Worm (Caenorhabditis elegans): ENCODE results near the gene ZC513.3.
A peak's percentile ranks its signal among the peaks of the same experiment; 100 is the strongest.

ZC513.3 gene

ce11 chrV:8019783-8020182 lies 27.0 kb upstream of the ZC513.3 start:
- peak; percentile 1 for TF ChIP-seq dve-1 (tag; optimal IDR thresholded peaks at IDR 0.05; ENCODE audit: insufficient read depth)
- no peak for TF ChIP-seq ama-1 (optimal IDR thresholded peaks at IDR 0.05)
- no peak for TF ChIP-seq daf-16 (GFP tag; optimal IDR thresholded peaks at IDR 0.05)
- peak; percentile 20 for TF ChIP-seq daf-16 (tag; optimal IDR thresholded peaks at IDR 0.05)
- TF ChIP-seq mdl-1 (tag; optimal IDR thresholded peaks at IDR 0.05), result no peak
- TF ChIP-seq skn-1 (tag; optimal IDR thresholded peaks at IDR 0.05), result no peak
- peak; percentile 32; the same call in 1 of the 2 replicates for TF ChIP-seq dmd-6 (GFP tag; IDR thresholded peaks at IDR 0.05)
- peak; percentile 45 for TF ChIP-seq nhr-28 (tag; optimal IDR thresholded peaks at IDR 0.05)

- TF ChIP-seq pqm-1 (tag; optimal IDR thresholded peaks at IDR 0.05) (peak; percentile 25), lin-29 (GFP tag; IDR thresholded peaks at IDR 0.05) (no peak), lsy-2 (tag; optimal IDR thresholded peaks at IDR 0.05) (no peak), fos-1 (tag; optimal IDR thresholded peaks at IDR 0.05) (no peak), daf-8 (GFP tag; IDR thresholded peaks at IDR 0.05) (no peak), T20F7.1 (GFP tag; optimal IDR thresholded peaks at IDR 0.05) (no peak), mxl-2 (GFP tag; conservative IDR thresholded peaks at IDR 0.05) (no peak), ceh-20 (GFP tag; IDR thresholded peaks at IDR 0.05) (no peak), aly-2 (tag; optimal IDR thresholded peaks at IDR 0.05) (no peak), lim-7 (GFP tag; IDR thresholded peaks at IDR 0.05) (no peak), zfp-2 (tag; optimal IDR thresholded peaks at IDR 0.05) (no peak), set-16 (GFP tag; IDR thresholded peaks at IDR 0.05) (no peak), mxl-3 (GFP tag; optimal IDR thresholded peaks at IDR 0.05) (no peak), dmd-8 (GFP tag; IDR thresholded peaks at IDR 0.05) (no peak), nhr-237 (tag; optimal IDR thresholded peaks at IDR 0.05) (no peak), daf-16 (GFP tag; optimal IDR thresholded peaks at IDR 0.05) (no peak), daf-16 (tag; optimal IDR thresholded peaks at IDR 0.05) (peak; percentile 59), nhr-102 (tag; optimal IDR thresholded peaks at IDR 0.05) (no peak), ctbp-1 (GFP tag; IDR thresholded peaks at IDR 0.05) (no peak), ceh-44 (GFP tag; IDR thresholded peaks at IDR 0.05) (no peak), nhr-6 (tag; optimal IDR thresholded peaks at IDR 0.05) (no peak), mdt-29 (GFP tag; IDR thresholded peaks at IDR 0.05) (no peak), egl-43 (GFP tag; IDR thresholded peaks at IDR 0.05) (no peak), spr-1 (tag; optimal IDR thresholded peaks at IDR 0.05) (no peak), nhr-28 (tag; optimal IDR thresholded peaks at IDR 0.05) (peak; percentile 14), tra-1 (GFP tag; IDR thresholded peaks at IDR 0.05) (no peak), ceh-82 (tag; optimal IDR thresholded peaks at IDR 0.05) (no peak), F26F4.8 (GFP tag; conservative IDR thresholded peaks at IDR 0.05) (no peak), skn-1 (tag; optimal IDR thresholded peaks at IDR 0.05) (no peak), mdl-1 (tag; optimal IDR thresholded peaks at IDR 0.05) (no peak), F49E8.2 (tag; optimal IDR thresholded peaks at IDR 0.05; ENCODE audit: borderline replicate concordance) (no peak), T26A8.4 (GFP tag; IDR thresholded peaks at IDR 0.05) (no peak), pha-4 (GFP tag; IDR thresholded peaks at IDR 0.05) (no peak), pha-4 (tag; optimal IDR thresholded peaks at IDR 0.05) (no peak), dve-1 (tag; optimal IDR thresholded peaks at IDR 0.05; ENCODE audit: insufficient read depth) (peak; percentile 33), Y5F2A.4 (GFP tag; optimal IDR thresholded peaks at IDR 0.05) (no peak), duxl-1 (tag; optimal IDR thresholded peaks at IDR 0.05; ENCODE audit: poor library complexity) (no peak), Y75B8A.6 (GFP tag; IDR thresholded peaks at IDR 0.05) (no peak), nhr-25 (tag; optimal IDR thresholded peaks at IDR 0.05; ENCODE audit: borderline replicate concordance, insufficient read depth) (no peak), lin-15B (tag; optimal IDR thresholded peaks at IDR 0.05) (no peak), hif-1 (tag; optimal IDR thresholded peaks at IDR 0.05) (no peak), dmd-6 (GFP tag; IDR thresholded peaks at IDR 0.05) (peak; percentile 15; the same call in 1 of the 2 replicates), madf-5 (GFP tag; IDR thresholded peaks at IDR 0.05) (no peak), ZK546.5 (tag; optimal IDR thresholded peaks at IDR 0.05) (no peak), Y48G9A.11 (GFP tag; IDR thresholded peaks at IDR 0.05) (no peak), zfp-3 (GFP tag; conservative IDR thresholded peaks at IDR 0.05) (no peak)
These were observed 24.8 kb upstream of the ZC513.3 start, which contains the start of gene ech-3 for ce11 chrV:8022040-8022439. Gene ech-3 (plus strand): TSS chrV:8022217.
